Worm (Caenorhabditis elegans) whole organism, L3 larva: Measurements from ENCODE around the gene sma-4.

Source experiments
- ZK546.5 ChIP-seq: sonication (generic microtip); optimal IDR thresholded peaks from 2 replicates; lab custom pipeline; 2017; ENCODE audit warnings: missing biosample characterization, missing genetic modification characterization
- ama-1 ChIP-seq: fragments of 150-350 bp; optimal IDR thresholded peaks from 2 replicates; lab custom pipeline; 2018
- elt-1 ChIP-seq: fragments of 150-350 bp; optimal IDR thresholded peaks from 2 replicates; lab custom pipeline; 2014; ENCODE audit warnings: missing biosample characterization, missing genetic modification characterization
- elt-2 ChIP-seq: sonication (generic microtip); optimal IDR thresholded peaks from 2 replicates; lab custom pipeline; 2016; ENCODE audit warnings: missing genetic modification reagents, mild to moderate bottlenecking, missing genetic modification characterization, missing compliant biosample characterization
- fos-1 ChIP-seq: fragments of 150-350 bp; optimal IDR thresholded peaks from 2 replicates; lab custom pipeline; 2014; ENCODE audit warnings: missing biosample characterization, missing genetic modification characterization
- nhr-12 ChIP-seq: fragments of 150-350 bp; optimal IDR thresholded peaks from 2 replicates; lab custom pipeline; 2014; ENCODE audit warnings: missing biosample characterization, missing genetic modification characterization
- nhr-237 ChIP-seq: fragments of 150-350 bp; optimal IDR thresholded peaks from 2 replicates; lab custom pipeline; 2014; ENCODE audit warnings: missing biosample characterization, missing genetic modification characterization
- pha-4 ChIP-seq: fragments of 150-350 bp; optimal IDR thresholded peaks from 2 replicates; lab custom pipeline; 2014; ENCODE audit warnings: missing biosample characterization, missing genetic modification reagents, missing genetic modification characterization
- tbx-2 ChIP-seq: sonication (generic microtip); optimal IDR thresholded peaks from 2 replicates; lab custom pipeline; 2016; ENCODE audit warnings: mild to moderate bottlenecking, missing genetic modification characterization, missing compliant biosample characterization
- unc-62 ChIP-seq: fragments of 150-350 bp; sonication (generic microtip); optimal IDR thresholded peaks from 4 replicates; lab custom pipeline; 2014; ENCODE audit warnings: missing biosample characterization, missing genetic modification reagents, missing genetic modification characterization

DNA sequence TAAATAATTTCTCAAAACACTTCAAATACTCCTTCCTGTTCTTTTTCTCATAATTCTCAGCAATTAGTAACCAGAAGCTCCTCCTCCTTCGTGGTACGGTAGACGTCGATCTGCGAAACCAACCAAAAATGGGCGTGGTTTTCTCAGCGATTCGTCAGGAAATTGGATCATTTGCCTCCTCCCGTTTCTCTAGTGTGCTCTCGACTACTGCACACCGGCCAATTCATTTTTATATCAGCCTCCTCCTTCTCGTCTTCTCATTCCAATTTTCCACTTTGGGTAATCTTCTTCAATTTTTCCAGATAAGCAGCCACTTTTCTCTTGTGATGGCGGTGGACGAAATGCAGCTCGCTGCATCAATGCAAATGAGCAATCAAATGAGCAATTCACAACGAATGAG, 17.3 kb upstream of the sma-4 start, which contains the start of gene ceh-10:
- no peak for TF ChIP-seq fos-1
- no peak for TF ChIP-seq pha-4 (tag; lab: Kevin White, UChicago)
- no peak for TF ChIP-seq elt-2
- TF ChIP-seq unc-62 (GFP tag; lab: Kevin White, UChicago): no peak
- TF ChIP-seq ZK546.5: no peak
- TF ChIP-seq elt-1 (tag; lab: Kevin White, UChicago): no peak
- TF ChIP-seq ama-1: no peak
- no peak for TF ChIP-seq nhr-12 (tag; lab: Kevin White, UChicago)
- no peak for TF ChIP-seq nhr-237 (tag; lab: Kevin White, UChicago)
- no peak for TF ChIP-seq tbx-2 (tag; lab: Kevin White, UChicago)
